Worm (Caenorhabditis elegans) whole organism, midembryonic: ENCODE results near the gene idpp-9.

Experiments
- T22C8.4 ChIP-seq: fragments of 200-800 bp; sonication (Bioruptor generic); IDR thresholded peaks from 2 replicates; pipeline ENCODE4 v1.3.6; 2022; ENCODE audit warnings: missing genetic modification characterization, missing compliant biosample characterization
- flt-1 ChIP-seq: fragments of 200-800 bp; sonication (Bioruptor generic); IDR thresholded peaks from 2 replicates; pipeline ENCODE4 v1.3.6; 2022; ENCODE audit warnings: missing genetic modification characterization, missing compliant biosample characterization
- klf-2 ChIP-seq: fragments of 200-800 bp; sonication (Bioruptor generic); conservative IDR thresholded peaks from 2 replicates; pipeline ENCODE4 v1.3.6; 2022; ENCODE audit warnings: missing genetic modification reagents, missing genetic modification characterization, missing compliant biosample characterization
- tab-1 ChIP-seq: fragments of 200-800 bp; sonication (Bioruptor generic); IDR thresholded peaks from 2 replicates; pipeline ENCODE4 v1.3.6; 2022; ENCODE audit warnings: missing genetic modification characterization, missing compliant biosample characterization

- TF ChIP-seq flt-1 (GFP tag; lab: Robert Waterston, UW): peak; percentile 82
- peak; percentile 74; the same call in 1 of the 2 replicates for TF ChIP-seq tab-1
- TF ChIP-seq T22C8.4 (GFP tag; lab: Robert Waterston, UW): peak; percentile 49; the same call in 1 of the 2 replicates
- peak; percentile 70; the same call in 1 of the 2 replicates for TF ChIP-seq klf-2 (GFP tag; lab: Robert Waterston, UW)
Measured at ce11 chrX:3914273-3914672, 1.4 kb downstream of the idpp-9 start.
